Fruit fly (Drosophila melanogaster) whole organism, embryonic: Measurements from ENCODE around the gene CG13309.

ENCODE experiments used
- CG10431 ChIP-seq: fragments of 200-800 bp; sonication (Bioruptor generic); optimal IDR thresholded peaks from 3 replicates; lab custom pipeline; 2018; ENCODE audit warnings: missing biosample characterization, mild to moderate bottlenecking, missing genetic modification characterization
- CG10543 ChIP-seq: fragments of 200-800 bp; sonication (Bioruptor generic); optimal IDR thresholded peaks from 3 replicates; lab custom pipeline; 2017; ENCODE audit warnings: missing biosample characterization, mild to moderate bottlenecking, missing genetic modification characterization, moderate library complexity
- CG11456 ChIP-seq: fragments of 200-800 bp; sonication (Bioruptor generic); IDR thresholded peaks from 3 replicates; pipeline ENCODE4 v1.3.6; 2022; ENCODE audit warnings: missing biosample characterization, missing genetic modification characterization
- CG11696 ChIP-seq: fragments of 200-800 bp; sonication (Bioruptor generic); IDR thresholded peaks from 2 replicates; pipeline ENCODE4 v1.3.6; 2022; ENCODE audit warnings: missing biosample characterization, missing genetic modification characterization
- CG12219 ChIP-seq: fragments of 200-800 bp; sonication (Bioruptor generic); optimal IDR thresholded peaks from 3 replicates; lab custom pipeline; 2018; ENCODE audit warnings: missing biosample characterization, mild to moderate bottlenecking, missing genetic modification characterization
- CG12769 ChIP-seq: fragments of 200-800 bp; sonication (Bioruptor generic); optimal IDR thresholded peaks from 2 replicates; lab custom pipeline; 2019; ENCODE audit warnings: missing biosample characterization, mild to moderate bottlenecking, missing genetic modification characterization, moderate library complexity
- CG14965 ChIP-seq: fragments of 200-800 bp; sonication (Bioruptor generic); optimal IDR thresholded peaks from 2 replicates; lab custom pipeline; 2016; ENCODE audit warnings: missing biosample characterization, missing genetic modification characterization, borderline replicate concordance
- CG15269 ChIP-seq: fragments of 200-800 bp; sonication (Bioruptor generic); optimal IDR thresholded peaks from 2 replicates; lab custom pipeline; 2018; ENCODE audit warnings: missing biosample characterization, mild to moderate bottlenecking, missing genetic modification characterization, moderate library complexity
- CG16813 ChIP-seq: fragments of 200-800 bp; sonication (Bioruptor generic); IDR thresholded peaks from 3 replicates; pipeline ENCODE4 v1.3.6; 2022; ENCODE audit warnings: missing biosample characterization, missing genetic modification characterization; ENCODE audit not compliant: partially characterized antibody
- CG17385 ChIP-seq: fragments of 200-800 bp; sonication (Bioruptor generic); optimal IDR thresholded peaks from 3 replicates; lab custom pipeline; 2018; ENCODE audit warnings: missing biosample characterization, mild to moderate bottlenecking, missing genetic modification characterization
- CG17568 ChIP-seq: fragments of 200-800 bp; sonication (Bioruptor generic); optimal IDR thresholded peaks from 2 replicates; lab custom pipeline; 2018; ENCODE audit warnings: missing biosample characterization, mild to moderate bottlenecking, missing genetic modification characterization, moderate library complexity
- CG17612 ChIP-seq: fragments of 200-800 bp; sonication (Bioruptor generic); IDR thresholded peaks from 2 replicates; pipeline ENCODE4 v1.3.6; 2022; ENCODE audit warnings: missing biosample characterization, missing genetic modification characterization
- CG17802 ChIP-seq: fragments of 200-800 bp; sonication (Bioruptor generic); optimal IDR thresholded peaks from 2 replicates; lab custom pipeline; 2018; ENCODE audit warnings: missing biosample characterization, mild to moderate bottlenecking, missing genetic modification characterization, moderate library complexity
- CG1832 ChIP-seq: fragments of 200-800 bp; sonication (Bioruptor generic); optimal IDR thresholded peaks from 2 replicates; lab custom pipeline; 2017; ENCODE audit warnings: missing biosample characterization, mild to moderate bottlenecking, missing genetic modification characterization, inconsistent platforms
- CG4707 ChIP-seq: fragments of 200-800 bp; sonication (Bioruptor generic); optimal IDR thresholded peaks from 2 replicates; lab custom pipeline; 2018; ENCODE audit warnings: missing biosample characterization, mild to moderate bottlenecking, missing genetic modification characterization, moderate library complexity
- CG5245 ChIP-seq: fragments of 200-800 bp; sonication (Bioruptor generic); optimal IDR thresholded peaks from 3 replicates; lab custom pipeline; 2016; ENCODE audit warnings: missing biosample characterization, missing genetic modification characterization
- CoRest ChIP-seq: fragments of 200-800 bp; sonication (Bioruptor generic); optimal IDR thresholded peaks from 3 replicates; lab custom pipeline; 2018; ENCODE audit warnings: missing biosample characterization, mild to moderate bottlenecking, missing genetic modification characterization, moderate library complexity
- Dek ChIP-seq: fragments of 200-800 bp; sonication (Bioruptor generic); optimal IDR thresholded peaks from 3 replicates; lab custom pipeline; 2019; ENCODE audit warnings: missing biosample characterization, mild to moderate bottlenecking, missing genetic modification characterization, moderate library complexity
- Dfd ChIP-seq, 2 experiments: fragments of >200 bp; optimal IDR thresholded peaks; 2 replicates each; lab custom pipeline; 2017; ENCODE audit warnings: missing biosample characterization in 2 of 2, missing genetic modification characterization in 2 of 2
- Eip74EF ChIP-seq, 2 experiments: fragments of 200-800 bp in 1 of 2; fragments of >200 bp in 1 of 2; sonication (Bioruptor generic) in 1 of 2; optimal IDR thresholded peaks; 2 replicates each; lab custom pipeline; 2017 to 2019; ENCODE audit warnings: missing biosample characterization in 2 of 2, missing genetic modification characterization in 2 of 2, mild to moderate bottlenecking in 1 of 2, moderate library complexity in 1 of 2
- GATAe ChIP-seq: fragments of 200-800 bp; sonication (Bioruptor generic); conservative IDR thresholded peaks from 2 replicates; pipeline ENCODE4 v1.3.6; 2022; ENCODE audit warnings: missing biosample characterization, missing genetic modification characterization
- Gug ChIP-seq: fragments of 200-800 bp; sonication (Bioruptor generic); IDR thresholded peaks from 4 replicates; pipeline ENCODE4 v1.3.6; 2022; ENCODE audit warnings: missing biosample characterization, missing genetic modification characterization
- HLH3B ChIP-seq: fragments of 200-800 bp; sonication (Bioruptor generic); IDR thresholded peaks from 2 replicates; pipeline ENCODE4 v1.3.6; 2022; ENCODE audit warnings: missing biosample characterization, missing genetic modification characterization
- Mrtf ChIP-seq: fragments of 200-800 bp; sonication (Bioruptor generic); IDR thresholded peaks from 3 replicates; pipeline ENCODE4 v1.3.6; 2022; ENCODE audit warnings: missing biosample characterization, missing genetic modification characterization
- Ravus ChIP-seq: fragments of 200-800 bp; sonication (Bioruptor generic); IDR thresholded peaks from 2 replicates; pipeline ENCODE4 v1.3.6; 2022; ENCODE audit warnings: missing biosample characterization, missing genetic modification characterization
- Six4 ChIP-seq: fragments of 200-800 bp; sonication (Bioruptor generic); optimal IDR thresholded peaks from 2 replicates; lab custom pipeline; 2016; ENCODE audit warnings: missing biosample characterization, missing genetic modification characterization
- Xrp1 ChIP-seq: fragments of 200-800 bp; sonication (Bioruptor generic); IDR thresholded peaks from 2 replicates; pipeline ENCODE4 v1.3.6; 2022; ENCODE audit warnings: missing biosample characterization, missing genetic modification characterization
- YL-1 ChIP-seq: fragments of 200-800 bp; sonication (Bioruptor generic); optimal IDR thresholded peaks from 3 replicates; lab custom pipeline; 2017; ENCODE audit warnings: missing biosample characterization, mild to moderate bottlenecking, missing genetic modification characterization
- ab ChIP-seq: fragments of 200-800 bp; sonication (Bioruptor generic); optimal IDR thresholded peaks from 2 replicates; lab custom pipeline; 2016; ENCODE audit warnings: missing biosample characterization, missing genetic modification characterization
- bab2 ChIP-seq: fragments of 200-800 bp; sonication (Bioruptor generic); optimal IDR thresholded peaks from 2 replicates; lab custom pipeline; 2016; ENCODE audit warnings: missing biosample characterization, missing genetic modification characterization
- cg ChIP-seq: fragments of 200-800 bp; sonication (Bioruptor generic); optimal IDR thresholded peaks from 3 replicates; lab custom pipeline; 2019; ENCODE audit warnings: missing biosample characterization, mild to moderate bottlenecking, missing genetic modification characterization, moderate library complexity
- chif ChIP-seq, 2 experiments: fragments of 200-800 bp; sonication (Bioruptor generic); optimal IDR thresholded peaks; 3 replicates each; lab custom pipeline; 2016; ENCODE audit warnings: missing biosample characterization in 2 of 2, missing genetic modification characterization in 2 of 2
- chm ChIP-seq: fragments of 200-800 bp; sonication (Bioruptor generic); IDR thresholded peaks from 2 replicates; pipeline ENCODE4 v1.3.6; 2022; ENCODE audit warnings: missing biosample characterization, missing genetic modification characterization
- da ChIP-seq: fragments of 200-800 bp; sonication (Bioruptor generic); optimal IDR thresholded peaks from 2 replicates; lab custom pipeline; 2016; ENCODE audit warnings: missing biosample characterization, missing genetic modification characterization
- dm ChIP-seq: fragments of 200-800 bp; sonication (Bioruptor generic); optimal IDR thresholded peaks from 3 replicates; lab custom pipeline; 2016; ENCODE audit warnings: missing biosample characterization, missing genetic modification characterization
- dmrt11E ChIP-seq: fragments of 200-800 bp; sonication (Bioruptor generic); optimal IDR thresholded peaks from 3 replicates; lab custom pipeline; 2018; ENCODE audit warnings: missing biosample characterization, mild to moderate bottlenecking, missing genetic modification characterization, moderate library complexity
- dpn ChIP-seq, 2 experiments: fragments of 200-800 bp; sonication (Bioruptor generic); optimal IDR thresholded peaks; 3 replicates each; lab custom pipeline; 2016; ENCODE audit warnings: missing biosample characterization in 2 of 2, missing genetic modification characterization in 2 of 2
- eyg ChIP-seq: fragments of 200-800 bp; sonication (Bioruptor generic); optimal IDR thresholded peaks from 3 replicates; lab custom pipeline; 2016; ENCODE audit warnings: missing biosample characterization, missing genetic modification characterization
- fru ChIP-seq: fragments of >200 bp; optimal IDR thresholded peaks from 2 replicates; lab custom pipeline; 2017
- grau ChIP-seq: fragments of 200-800 bp; optimal IDR thresholded peaks from 3 replicates; lab custom pipeline; 2019; ENCODE audit warnings: missing biosample characterization, mild to moderate bottlenecking, missing genetic modification characterization, moderate library complexity
- h ChIP-seq: fragments of >200 bp; optimal IDR thresholded peaks from 2 replicates; lab custom pipeline; 2017
- ind ChIP-seq: fragments of 200-800 bp; sonication (Bioruptor generic); optimal IDR thresholded peaks from 3 replicates; lab custom pipeline; 2016; ENCODE audit warnings: missing biosample characterization, missing genetic modification characterization
- maf-S ChIP-seq: fragments of 200-800 bp; sonication (Bioruptor generic); optimal IDR thresholded peaks from 2 replicates; lab custom pipeline; 2016; ENCODE audit warnings: missing biosample characterization, missing genetic modification characterization
- onecut ChIP-seq: fragments of 200-800 bp; sonication (Bioruptor generic); IDR thresholded peaks from 2 replicates; pipeline ENCODE4 v1.3.6; 2022; ENCODE audit warnings: missing biosample characterization, missing genetic modification characterization
- otp ChIP-seq: fragments of 200-800 bp; sonication (Bioruptor generic); IDR thresholded peaks from 3 replicates; pipeline ENCODE4, ENCODE4 v1.3.6; 2022; ENCODE audit warnings: missing biosample characterization, missing genetic modification characterization
- pita ChIP-seq: fragments of 200-800 bp; sonication (Bioruptor generic); optimal IDR thresholded peaks from 2 replicates; lab custom pipeline; 2017; ENCODE audit warnings: missing biosample characterization, mild to moderate bottlenecking, missing genetic modification characterization
- pros ChIP-seq: fragments of 200-800 bp; sonication (Bioruptor generic); optimal IDR thresholded peaks from 3 replicates; lab custom pipeline; 2019; ENCODE audit warnings: missing biosample characterization, mild to moderate bottlenecking, missing genetic modification characterization, moderate library complexity
- psq ChIP-seq: fragments of 200-800 bp; sonication (Bioruptor generic); optimal IDR thresholded peaks from 2 replicates; lab custom pipeline; 2017; ENCODE audit warnings: missing biosample characterization, missing genetic modification characterization
- row ChIP-seq: fragments of 200-800 bp; sonication (Bioruptor generic); IDR thresholded peaks from 3 replicates; pipeline ENCODE4 v1.3.6; 2022; ENCODE audit warnings: missing biosample characterization, missing genetic modification characterization
- run ChIP-seq: fragments of 200-800 bp; sonication (Bioruptor generic); optimal IDR thresholded peaks from 3 replicates; lab custom pipeline; 2018; ENCODE audit warnings: missing biosample characterization, mild to moderate bottlenecking, missing genetic modification characterization
- tx ChIP-seq: fragments of 200-800 bp; sonication (Bioruptor generic); optimal IDR thresholded peaks from 2 replicates; lab custom pipeline; 2016; ENCODE audit warnings: missing biosample characterization, missing genetic modification characterization
- vnd ChIP-seq: fragments of 200-800 bp; sonication (Bioruptor generic); IDR thresholded peaks from 3 replicates; pipeline ENCODE4 v1.3.6; 2022; ENCODE audit warnings: missing biosample characterization, missing genetic modification characterization; ENCODE audit not compliant: partially characterized antibody

CG13309 gene

dm6 chr3L:8852907-8853306, 42.7 kb downstream of the CG13309 start (continued):
- peak; percentile 12 for TF ChIP-seq CoRest (tag; lab: Kevin White, UChicago)
- TF ChIP-seq tx (GFP tag; lab: Kevin White, UChicago): no peak
- TF ChIP-seq dpn (GFP tag; optimal IDR thresholded peaks at IDR 0.05; lab: Kevin White, UChicago): peak in 1 of 2 experiments; percentile 26
- no peak for TF ChIP-seq vnd
- TF ChIP-seq Dfd (GFP tag; optimal IDR thresholded peaks at IDR 0.05; lab: Kevin White, UChicago): no peak
- TF ChIP-seq CG11696 (GFP tag; lab: Robert Waterston, UW): no peak
- TF ChIP-seq fru: no peak
- TF ChIP-seq CG1832: no peak
- TF ChIP-seq run: no peak
- peak; percentile 41 for TF ChIP-seq HLH3B (GFP tag; lab: Robert Waterston, UW)
- TF ChIP-seq otp: peak; percentile 60; the same call in 1 of the 3 replicates
- TF ChIP-seq Mrtf (GFP tag; lab: Robert Waterston, UW): no peak
- no peak for TF ChIP-seq CG10431 (GFP tag; lab: Kevin White, UChicago)
- TF ChIP-seq YL-1: no peak
- TF ChIP-seq pita (GFP tag; lab: Kevin White, UChicago): no peak
- TF ChIP-seq CG5245: peak; percentile 13
- TF ChIP-seq CG17385 (GFP tag; lab: Kevin White, UChicago): no peak
- TF ChIP-seq h (lab: Kevin White, UChicago): no peak
- TF ChIP-seq pros (GFP tag; lab: Kevin White, UChicago): no peak
- TF ChIP-seq CG16813: no peak
- TF ChIP-seq CG12769 (tag; lab: Kevin White, UChicago): peak; percentile 50
- TF ChIP-seq CG12219 (GFP tag; lab: Kevin White, UChicago): no peak
- no peak for TF ChIP-seq Eip74EF (GFP tag; optimal IDR thresholded peaks at IDR 0.05; lab: Kevin White, UChicago)
- no peak for TF ChIP-seq CG14965 (GFP tag; lab: Kevin White, UChicago)
- TF ChIP-seq Six4: no peak
- no peak for TF ChIP-seq chm (GFP tag; lab: Robert Waterston, UW)
- no peak for TF ChIP-seq GATAe (GFP tag; lab: Robert Waterston, UW)
- TF ChIP-seq ind (GFP tag; lab: Kevin White, UChicago): peak; percentile 29
- no peak for TF ChIP-seq chif (GFP tag; optimal IDR thresholded peaks at IDR 0.05; lab: Kevin White, UChicago)
- TF ChIP-seq grau (tag; lab: Kevin White, UChicago): peak; percentile 45
- TF ChIP-seq onecut (GFP tag; lab: Robert Waterston, UW): no peak
- no peak for TF ChIP-seq CG17612 (GFP tag; lab: Robert Waterston, UW)
- no peak for TF ChIP-seq da (GFP tag; lab: Kevin White, UChicago)
- TF ChIP-seq CG17802: no peak
- peak; percentile 14 for TF ChIP-seq psq (GFP tag; lab: Kevin White, UChicago)
- no peak for TF ChIP-seq cg
- TF ChIP-seq CG11456 (GFP tag; lab: Robert Waterston, UW): peak; percentile 75; the same call in 2 of the 3 replicates
- no peak for TF ChIP-seq Ravus
- no peak for TF ChIP-seq CG4707 (GFP tag; lab: Kevin White, UChicago)
- peak; percentile 45 for TF ChIP-seq bab2 (GFP tag; lab: Kevin White, UChicago)
- TF ChIP-seq row (GFP tag; lab: Robert Waterston, UW): peak; percentile 61
- no peak for TF ChIP-seq maf-S (GFP tag; lab: Kevin White, UChicago)
- no peak for TF ChIP-seq CG17568
- peak; percentile 65 for TF ChIP-seq Xrp1 (GFP tag; lab: Robert Waterston, UW)
- TF ChIP-seq Gug (GFP tag; lab: Robert Waterston, UW): peak; percentile 61; the same call in 3 of the 4 replicates
- TF ChIP-seq eyg (GFP tag; lab: Kevin White, UChicago): peak; percentile 31
- TF ChIP-seq dm (GFP tag; lab: Kevin White, UChicago): no peak
- no peak for TF ChIP-seq CG10543
- TF ChIP-seq dmrt11E: no peak
- peak; percentile 43 for TF ChIP-seq CG15269 (tag; lab: Kevin White, UChicago)
- TF ChIP-seq Dek (tag; lab: Kevin White, UChicago): no peak
- no peak for TF ChIP-seq ab
